Fruit fly (Drosophila melanogaster) whole organism, embryonic: ENCODE results near the gene Cyp310a1.
A peak's percentile ranks its signal among the peaks of the same experiment; 100 is the strongest.

Source experiments
- Asciz ChIP-seq: fragments of 200-800 bp; sonication (Bioruptor generic); optimal IDR thresholded peaks from 2 replicates; lab custom pipeline; 2017; ENCODE audit warnings: missing biosample characterization, mild to moderate bottlenecking, missing genetic modification characterization, missing genetic modification reagents
- BtbVII ChIP-seq: fragments of 200-800 bp; sonication (Bioruptor generic); optimal IDR thresholded peaks from 3 replicates; lab custom pipeline; 2017; ENCODE audit warnings: missing biosample characterization, mild to moderate bottlenecking, missing genetic modification characterization
- Bteb2 ChIP-seq: fragments of 200-800 bp; sonication (Bioruptor generic); optimal IDR thresholded peaks from 2 replicates; lab custom pipeline; 2016; ENCODE audit warnings: missing biosample characterization, missing genetic modification characterization
- CG10462 ChIP-seq: fragments of 200-800 bp; sonication (Bioruptor generic); optimal IDR thresholded peaks from 2 replicates; lab custom pipeline; 2016; ENCODE audit warnings: missing biosample characterization, missing genetic modification characterization
- CG10654 ChIP-seq: fragments of 200-800 bp; sonication (Bioruptor generic); optimal IDR thresholded peaks from 2 replicates; lab custom pipeline; 2016; ENCODE audit warnings: missing biosample characterization, missing genetic modification characterization
- CG11695 ChIP-seq: fragments of 200-800 bp; sonication (Bioruptor generic); IDR thresholded peaks from 3 replicates; pipeline ENCODE4 v1.3.6; 2022; ENCODE audit warnings: missing biosample characterization, missing genetic modification characterization
- CG12769 ChIP-seq: fragments of 200-800 bp; sonication (Bioruptor generic); optimal IDR thresholded peaks from 2 replicates; lab custom pipeline; 2019; ENCODE audit warnings: missing biosample characterization, mild to moderate bottlenecking, missing genetic modification characterization, moderate library complexity
- CG14710 ChIP-seq: fragments of 200-800 bp; sonication (Bioruptor generic); optimal IDR thresholded peaks from 3 replicates; lab custom pipeline; 2019; ENCODE audit warnings: missing biosample characterization, mild to moderate bottlenecking, missing genetic modification characterization, moderate library complexity
- CG15479 ChIP-seq: fragments of 200-800 bp; sonication (Bioruptor generic); optimal IDR thresholded peaks from 3 replicates; lab custom pipeline; 2019; ENCODE audit warnings: missing biosample characterization, mild to moderate bottlenecking, missing genetic modification characterization, moderate library complexity
- CG16813 ChIP-seq: fragments of 200-800 bp; sonication (Bioruptor generic); IDR thresholded peaks from 3 replicates; pipeline ENCODE4 v1.3.6; 2022; ENCODE audit warnings: missing biosample characterization, missing genetic modification characterization; ENCODE audit not compliant: partially characterized antibody
- CG2120 ChIP-seq: fragments of 200-800 bp; sonication (Bioruptor generic); optimal IDR thresholded peaks from 3 replicates; lab custom pipeline; 2016; ENCODE audit warnings: missing biosample characterization, missing genetic modification characterization
- CG34224 ChIP-seq: fragments of 200-800 bp; sonication (Bioruptor generic); IDR thresholded peaks from 3 replicates; pipeline ENCODE4 v1.3.6; 2022; ENCODE audit warnings: missing biosample characterization, missing genetic modification characterization; ENCODE audit not compliant: partially characterized antibody
- CG4282 ChIP-seq: fragments of 200-800 bp; sonication (Bioruptor generic); optimal IDR thresholded peaks from 2 replicates; lab custom pipeline; 2016; ENCODE audit warnings: missing biosample characterization, missing genetic modification characterization
- CG6813 ChIP-seq: fragments of 200-800 bp; sonication (Bioruptor generic); optimal IDR thresholded peaks from 2 replicates; lab custom pipeline; 2017; ENCODE audit warnings: missing biosample characterization, missing genetic modification characterization, mild to moderate bottlenecking, moderate library complexity, missing genetic modification reagents
- CG7556 ChIP-seq: fragments of 200-800 bp; sonication (Bioruptor generic); optimal IDR thresholded peaks from 2 replicates; lab custom pipeline; 2017; ENCODE audit warnings: missing biosample characterization, mild to moderate bottlenecking, missing genetic modification characterization
- CkIIα-i1 ChIP-seq: fragments of 200-800 bp; sonication (Bioruptor generic); IDR thresholded peaks from 2 replicates; pipeline ENCODE4 v1.3.6; 2022; ENCODE audit warnings: missing biosample characterization, missing genetic modification characterization
- D19B ChIP-seq: fragments of 200-800 bp; sonication (Bioruptor generic); optimal IDR thresholded peaks from 2 replicates; lab custom pipeline; 2017; ENCODE audit warnings: missing biosample characterization, mild to moderate bottlenecking, missing genetic modification characterization
- Dip2 ChIP-seq: fragments of 200-800 bp; sonication (Bioruptor generic); IDR thresholded peaks from 2 replicates; pipeline ENCODE4 v1.3.6; 2022; ENCODE audit warnings: missing biosample characterization, missing genetic modification characterization
- Doc3 ChIP-seq: fragments of 200-800 bp; sonication (Bioruptor generic); IDR thresholded peaks from 3 replicates; pipeline ENCODE4 v1.3.6; 2022; ENCODE audit warnings: missing biosample characterization, missing genetic modification characterization; ENCODE audit not compliant: partially characterized antibody
- Dref ChIP-seq: fragments of 200-800 bp; sonication (Bioruptor generic); IDR thresholded peaks from 2 replicates; pipeline ENCODE4 v1.3.6; 2022; ENCODE audit warnings: missing biosample characterization, missing genetic modification characterization
- Ets97D ChIP-seq: fragments of 200-800 bp; sonication (Bioruptor generic); optimal IDR thresholded peaks from 3 replicates; lab custom pipeline; 2016; ENCODE audit warnings: missing biosample characterization, missing genetic modification characterization
- Fer2 ChIP-seq: fragments of 200-800 bp; sonication (Bioruptor generic); optimal IDR thresholded peaks from 2 replicates; lab custom pipeline; 2018; ENCODE audit warnings: missing biosample characterization, mild to moderate bottlenecking, missing genetic modification characterization, moderate library complexity
- HHEX ChIP-seq: fragments of 200-800 bp; sonication (Bioruptor generic); optimal IDR thresholded peaks from 3 replicates; lab custom pipeline; 2017; ENCODE audit warnings: missing biosample characterization, mild to moderate bottlenecking, missing genetic modification characterization, missing genetic modification reagents
- Hand ChIP-seq: fragments of 200-800 bp; sonication (Bioruptor generic); optimal IDR thresholded peaks from 2 replicates; lab custom pipeline; 2017; ENCODE audit warnings: mild to moderate bottlenecking, missing biosample characterization, missing genetic modification reagents, missing genetic modification characterization
- HmgD ChIP-seq: fragments of 200-800 bp; sonication (Bioruptor generic); optimal IDR thresholded peaks from 3 replicates; lab custom pipeline; 2016; ENCODE audit warnings: missing biosample characterization, missing genetic modification characterization
- Lim3 ChIP-seq: fragments of 200-800 bp; sonication (Bioruptor generic); IDR thresholded peaks from 2 replicates; pipeline ENCODE4 v1.3.6; 2022; ENCODE audit warnings: missing biosample characterization, missing genetic modification characterization
- Myb ChIP-seq: fragments of 200-800 bp; sonication (Bioruptor generic); optimal IDR thresholded peaks from 2 replicates; lab custom pipeline; 2016; ENCODE audit warnings: missing biosample characterization, missing genetic modification characterization
- NfI ChIP-seq: fragments of 200-800 bp; sonication (Bioruptor generic); optimal IDR thresholded peaks from 3 replicates; lab custom pipeline; 2018; ENCODE audit warnings: missing biosample characterization, mild to moderate bottlenecking, missing genetic modification characterization, moderate library complexity
- Poxn ChIP-seq: fragments of 200-800 bp; sonication (Bioruptor generic); IDR thresholded peaks from 2 replicates; pipeline ENCODE4 v1.3.6; 2022; ENCODE audit warnings: missing biosample characterization, missing genetic modification characterization
- Sry-β ChIP-seq: fragments of 200-800 bp; sonication (Bioruptor generic); optimal IDR thresholded peaks from 2 replicates; lab custom pipeline; 2018; ENCODE audit warnings: missing biosample characterization, mild to moderate bottlenecking, missing genetic modification characterization, moderate library complexity
- Sry-δ ChIP-seq: fragments of 200-800 bp; sonication (Bioruptor generic); optimal IDR thresholded peaks from 2 replicates; lab custom pipeline; 2016; ENCODE audit warnings: missing biosample characterization, missing genetic modification characterization
- TFAM ChIP-seq: fragments of 200-800 bp; sonication (Bioruptor generic); optimal IDR thresholded peaks from 2 replicates; lab custom pipeline; 2017; ENCODE audit warnings: missing biosample characterization, missing genetic modification characterization, inconsistent platforms
- YL-1 ChIP-seq: fragments of 200-800 bp; sonication (Bioruptor generic); optimal IDR thresholded peaks from 3 replicates; lab custom pipeline; 2017; ENCODE audit warnings: missing biosample characterization, mild to moderate bottlenecking, missing genetic modification characterization
- cas ChIP-seq: fragments of 200-800 bp; sonication (Bioruptor generic); IDR thresholded peaks from 2 replicates; pipeline ENCODE4 v1.3.6; 2022; ENCODE audit warnings: missing biosample characterization, missing genetic modification characterization
- chif ChIP-seq, 2 experiments: fragments of 200-800 bp; sonication (Bioruptor generic); optimal IDR thresholded peaks; 3 replicates each; lab custom pipeline; 2016; ENCODE audit warnings: missing biosample characterization in 2 of 2, missing genetic modification characterization in 2 of 2
- dmrt99B ChIP-seq: fragments of 200-800 bp; sonication (Bioruptor generic); optimal IDR thresholded peaks from 2 replicates; lab custom pipeline; 2018; ENCODE audit warnings: missing biosample characterization, mild to moderate bottlenecking, missing genetic modification characterization, moderate library complexity
- esg ChIP-seq: fragments of 200-800 bp; sonication (Bioruptor generic); conservative IDR thresholded peaks from 2 replicates; pipeline ENCODE4 v1.3.6; 2022; ENCODE audit warnings: missing biosample characterization, missing genetic modification characterization
- ftz-f1 ChIP-seq: fragments of 200-800 bp; sonication (Bioruptor generic); optimal IDR thresholded peaks from 2 replicates; lab custom pipeline; 2016; ENCODE audit warnings: missing biosample characterization, missing genetic modification characterization
- grn ChIP-seq: fragments of 200-800 bp; sonication (Bioruptor generic); optimal IDR thresholded peaks from 3 replicates; lab custom pipeline; 2017; ENCODE audit warnings: missing biosample characterization, missing genetic modification characterization
- kah ChIP-seq: fragments of 200-800 bp; sonication (Bioruptor generic); optimal IDR thresholded peaks from 2 replicates; lab custom pipeline; 2018; ENCODE audit warnings: missing biosample characterization, mild to moderate bottlenecking, missing genetic modification characterization
- lbe ChIP-seq: fragments of 200-800 bp; sonication (Bioruptor generic); optimal IDR thresholded peaks from 2 replicates; lab custom pipeline; 2016; ENCODE audit warnings: missing biosample characterization, mild to moderate bottlenecking, missing genetic modification characterization
- org-1 ChIP-seq: fragments of 200-800 bp; sonication (Bioruptor generic); optimal IDR thresholded peaks from 2 replicates; lab custom pipeline; 2017; ENCODE audit warnings: missing biosample characterization, missing genetic modification characterization
- pan ChIP-seq, 4 experiments: fragments of >200 bp in 3 of 4; fragments of 200-800 bp in 1 of 4; sonication (Bioruptor generic) in 1 of 4; optimal IDR thresholded peaks in 3 of 4; IDR thresholded peaks in 1 of 4; 2 replicates each; pipeline versions ENCODE4 v1.3.6 to Lab custom; 2017 to 2022; ENCODE audit warnings: missing biosample characterization in 2 of 4, missing genetic modification characterization in 2 of 4, mixed read lengths in 1 of 4
- pzg ChIP-seq: fragments of 200-800 bp; sonication (Bioruptor generic); optimal IDR thresholded peaks from 3 replicates; lab custom pipeline; 2018; ENCODE audit warnings: missing biosample characterization, mild to moderate bottlenecking, missing genetic modification characterization, moderate library complexity
- slou ChIP-seq: fragments of 200-800 bp; sonication (Bioruptor generic); optimal IDR thresholded peaks from 3 replicates; lab custom pipeline; 2016; ENCODE audit warnings: missing biosample characterization, missing genetic modification characterization
- sug ChIP-seq: fragments of 200-800 bp; optimal IDR thresholded peaks from 2 replicates; lab custom pipeline; 2019; ENCODE audit warnings: missing biosample characterization, mild to moderate bottlenecking, missing genetic modification characterization, moderate library complexity
- trem ChIP-seq: fragments of 200-800 bp; optimal IDR thresholded peaks from 3 replicates; lab custom pipeline; 2019; ENCODE audit warnings: missing biosample characterization, mild to moderate bottlenecking, missing genetic modification characterization, moderate library complexity
- twi ChIP-seq: fragments of 200-800 bp; optimal IDR thresholded peaks from 2 replicates; lab custom pipeline; 2019; ENCODE audit warnings: missing biosample characterization, mild to moderate bottlenecking, missing genetic modification characterization, moderate library complexity
- tx ChIP-seq: fragments of 200-800 bp; sonication (Bioruptor generic); optimal IDR thresholded peaks from 2 replicates; lab custom pipeline; 2016; ENCODE audit warnings: missing biosample characterization, missing genetic modification characterization
- zen2 ChIP-seq: fragments of 200-800 bp; sonication (Bioruptor generic); IDR thresholded peaks from 3 replicates; pipeline ENCODE4 v1.3.6; 2022; ENCODE audit warnings: missing biosample characterization, missing genetic modification characterization; ENCODE audit not compliant: partially characterized antibody

The Cyp310a1 gene

DNA sequence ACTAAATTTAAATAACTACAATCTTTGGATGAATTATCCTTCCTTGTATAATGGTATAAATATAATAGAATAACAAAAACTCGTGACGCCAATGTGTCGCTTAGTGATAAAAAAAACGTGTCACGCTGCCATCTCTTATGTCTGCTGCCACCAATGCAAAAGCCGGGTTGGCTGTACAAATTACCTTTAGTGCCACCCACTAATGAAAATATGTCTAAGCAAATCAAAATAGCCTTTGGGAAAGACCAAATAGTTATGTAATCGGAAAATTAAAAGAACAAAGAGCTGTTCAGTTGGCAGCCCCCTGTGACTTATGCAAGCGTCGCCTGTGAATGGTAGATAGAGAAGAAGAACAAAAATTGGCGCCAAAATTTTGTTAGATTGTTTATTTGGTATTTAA, 36.6 kb upstream of the Cyp310a1 start, which contains the start of gene CG10336 (continued):
- TF ChIP-seq org-1: no peak
- TF ChIP-seq kah (GFP tag; lab: Kevin White, UChicago): no peak
- TF ChIP-seq Ets97D (GFP tag; lab: Kevin White, UChicago): peak; percentile 9
- TF ChIP-seq lbe (GFP tag; lab: Kevin White, UChicago): no peak
- no peak for TF ChIP-seq slou (GFP tag; lab: Kevin White, UChicago)
- TF ChIP-seq HmgD (GFP tag; lab: Kevin White, UChicago): no peak
- no peak for TF ChIP-seq Bteb2
- peak; percentile 18 for TF ChIP-seq CG2120 (GFP tag; lab: Kevin White, UChicago)
- TF ChIP-seq twi (tag; lab: Kevin White, UChicago): no peak
- no peak for TF ChIP-seq TFAM
- TF ChIP-seq CG14710 (tag; lab: Kevin White, UChicago): peak; percentile 21
- TF ChIP-seq Poxn (GFP tag; lab: Robert Waterston, UW): no peak
- TF ChIP-seq CkIIα-i1: no peak
- TF ChIP-seq pan (optimal IDR thresholded peaks at IDR 0.05; lab: Kevin White, UChicago): no peak
- TF ChIP-seq pan (GFP tag; optimal IDR thresholded peaks at IDR 0.05 in 1 of 2, IDR thresholded peaks at IDR 0.05 in 1 of 2): no peak
- no peak for TF ChIP-seq D19B (GFP tag; lab: Kevin White, UChicago)
- no peak for TF ChIP-seq CG10462 (GFP tag; lab: Kevin White, UChicago)
- no peak for TF ChIP-seq BtbVII (GFP tag; lab: Kevin White, UChicago)
- TF ChIP-seq CG7556 (GFP tag; lab: Kevin White, UChicago): no peak
- peak; percentile 49 for TF ChIP-seq CG16813 (GFP tag; lab: Robert Waterston, UW)
- no peak for TF ChIP-seq HHEX (GFP tag; lab: Kevin White, UChicago)
- peak; percentile 53 for TF ChIP-seq Sry-β (GFP tag; lab: Kevin White, UChicago)
- TF ChIP-seq CG11695: no peak
- no peak for TF ChIP-seq Hand (GFP tag; lab: Kevin White, UChicago)
- no peak for TF ChIP-seq ftz-f1 (GFP tag; lab: Kevin White, UChicago)
- peak; percentile 47 for TF ChIP-seq CG34224 (GFP tag; lab: Robert Waterston, UW)
- no peak for TF ChIP-seq Sry-δ (GFP tag; lab: Kevin White, UChicago)
- no peak for TF ChIP-seq Dip2 (GFP tag; lab: Robert Waterston, UW)
- TF ChIP-seq CG12769 (tag; lab: Kevin White, UChicago): no peak
- TF ChIP-seq YL-1 (GFP tag; lab: Kevin White, UChicago): peak; percentile 60
- no peak for TF ChIP-seq CG4282 (GFP tag; lab: Kevin White, UChicago)
- TF ChIP-seq CG15479 (GFP tag; lab: Kevin White, UChicago): no peak
- TF ChIP-seq Lim3: no peak
- no peak for TF ChIP-seq Asciz (GFP tag; lab: Kevin White, UChicago)
- peak; percentile 67 for TF ChIP-seq pzg (GFP tag; lab: Kevin White, UChicago)
- no peak for TF ChIP-seq cas (GFP tag; lab: Robert Waterston, UW)
- no peak for TF ChIP-seq CG6813 (GFP tag; lab: Kevin White, UChicago)
- TF ChIP-seq dmrt99B: no peak
- peak; percentile 54 for TF ChIP-seq Doc3 (GFP tag; lab: Robert Waterston, UW)
- no peak for TF ChIP-seq chif (GFP tag; optimal IDR thresholded peaks at IDR 0.05; lab: Kevin White, UChicago)
- TF ChIP-seq esg (GFP tag; lab: Robert Waterston, UW): no peak
- TF ChIP-seq zen2: peak; percentile 57; the same call in 1 of the 3 replicates
- TF ChIP-seq sug: peak; percentile 34
- TF ChIP-seq tx (GFP tag; lab: Kevin White, UChicago): no peak
- TF ChIP-seq trem (tag; lab: Kevin White, UChicago): peak; percentile 98
- TF ChIP-seq CG10654 (GFP tag; lab: Kevin White, UChicago): no peak
- no peak for TF ChIP-seq grn (GFP tag; lab: Kevin White, UChicago)
- TF ChIP-seq Dref: peak; percentile 34; the same call in 1 of the 2 replicates
- no peak for TF ChIP-seq Myb
- no peak for TF ChIP-seq Fer2 (tag; lab: Kevin White, UChicago)
- TF ChIP-seq NfI (GFP tag; lab: Kevin White, UChicago): no peak
